Fruit fly (Drosophila melanogaster) whole organism, embryonic: Measurements from ENCODE around the gene aph-1.
A peak's percentile ranks its signal among the peaks of the same experiment; 100 is the strongest.

Experiments
- ATbp ChIP-seq: fragments of 200-800 bp; sonication (Bioruptor generic); optimal IDR thresholded peaks from 2 replicates; lab custom pipeline; 2017; ENCODE audit warnings: missing biosample characterization, mild to moderate bottlenecking, missing genetic modification characterization, missing genetic modification reagents
- Awh ChIP-seq: fragments of 200-800 bp; sonication (Bioruptor generic); IDR thresholded peaks from 2 replicates; pipeline ENCODE4, ENCODE4 v1.3.6; 2022; ENCODE audit warnings: missing biosample characterization, missing genetic modification characterization
- CG10565 ChIP-seq: fragments of 200-800 bp; sonication (Bioruptor generic); optimal IDR thresholded peaks from 3 replicates; lab custom pipeline; 2016; ENCODE audit warnings: missing biosample characterization, mild to moderate bottlenecking, missing genetic modification characterization
- CG10979 ChIP-seq: fragments of 200-800 bp; sonication (Bioruptor generic); optimal IDR thresholded peaks from 2 replicates; lab custom pipeline; 2018; ENCODE audit warnings: missing biosample characterization, mild to moderate bottlenecking, missing genetic modification characterization, moderate library complexity
- CG11093 ChIP-seq: fragments of 200-800 bp; sonication (Bioruptor generic); IDR thresholded peaks from 3 replicates; pipeline ENCODE4 v1.3.6; 2022; ENCODE audit warnings: missing biosample characterization, missing genetic modification characterization
- CG11696 ChIP-seq: fragments of 200-800 bp; sonication (Bioruptor generic); IDR thresholded peaks from 2 replicates; pipeline ENCODE4 v1.3.6; 2022; ENCODE audit warnings: missing biosample characterization, missing genetic modification characterization
- CG12659 ChIP-seq: fragments of 200-800 bp; sonication (Bioruptor generic); optimal IDR thresholded peaks from 3 replicates; lab custom pipeline; 2017; ENCODE audit warnings: mild to moderate bottlenecking, missing biosample characterization, missing genetic modification reagents, missing genetic modification characterization
- CG14860 ChIP-seq: fragments of 200-800 bp; sonication (Bioruptor generic); IDR thresholded peaks from 3 replicates; pipeline ENCODE4 v1.3.6; 2022; ENCODE audit warnings: missing biosample characterization, missing genetic modification characterization; ENCODE audit not compliant: partially characterized antibody
- CG16813 ChIP-seq: fragments of 200-800 bp; sonication (Bioruptor generic); IDR thresholded peaks from 3 replicates; pipeline ENCODE4 v1.3.6; 2022; ENCODE audit warnings: missing biosample characterization, missing genetic modification characterization; ENCODE audit not compliant: partially characterized antibody
- CG17186 ChIP-seq: fragments of 200-800 bp; sonication (Bioruptor generic); optimal IDR thresholded peaks from 3 replicates; lab custom pipeline; 2017; ENCODE audit warnings: missing biosample characterization, missing genetic modification reagents, missing genetic modification characterization
- CG17361 ChIP-seq: fragments of 200-800 bp; sonication (Bioruptor generic); IDR thresholded peaks from 3 replicates; pipeline ENCODE4 v1.3.6; 2022; ENCODE audit warnings: missing biosample characterization, missing genetic modification characterization
- CG17385 ChIP-seq: fragments of 200-800 bp; sonication (Bioruptor generic); optimal IDR thresholded peaks from 3 replicates; lab custom pipeline; 2018; ENCODE audit warnings: missing biosample characterization, mild to moderate bottlenecking, missing genetic modification characterization
- CG2116 ChIP-seq: fragments of 200-800 bp; sonication (Bioruptor generic); optimal IDR thresholded peaks from 3 replicates; lab custom pipeline; 2018; ENCODE audit warnings: missing biosample characterization, mild to moderate bottlenecking, missing genetic modification characterization
- CG2712 ChIP-seq: fragments of 200-800 bp; optimal IDR thresholded peaks from 3 replicates; lab custom pipeline; 2019; ENCODE audit warnings: missing biosample characterization, mild to moderate bottlenecking, missing genetic modification characterization, moderate library complexity
- CG30403 ChIP-seq: fragments of 200-800 bp; sonication (Bioruptor generic); optimal IDR thresholded peaks from 3 replicates; lab custom pipeline; 2016; ENCODE audit warnings: missing biosample characterization, missing genetic modification characterization
- CG3065 ChIP-seq: fragments of 200-800 bp; sonication (Bioruptor generic); optimal IDR thresholded peaks from 2 replicates; lab custom pipeline; 2016; ENCODE audit warnings: missing biosample characterization, missing genetic modification characterization
- CG3995 ChIP-seq: fragments of 200-800 bp; sonication (Bioruptor generic); optimal IDR thresholded peaks from 3 replicates; lab custom pipeline; 2016; ENCODE audit warnings: missing biosample characterization, missing genetic modification characterization
- CG4820 ChIP-seq: fragments of 200-800 bp; sonication (Bioruptor generic); optimal IDR thresholded peaks from 3 replicates; lab custom pipeline; 2016; ENCODE audit warnings: missing biosample characterization, missing genetic modification characterization
- CG7928 ChIP-seq: fragments of 200-800 bp; sonication (Bioruptor generic); optimal IDR thresholded peaks from 2 replicates; lab custom pipeline; 2017; ENCODE audit warnings: missing biosample characterization, mild to moderate bottlenecking, missing genetic modification characterization
- CG8281 ChIP-seq: fragments of 200-800 bp; sonication (Bioruptor generic); optimal IDR thresholded peaks from 2 replicates; lab custom pipeline; 2018; ENCODE audit warnings: missing biosample characterization, mild to moderate bottlenecking, missing genetic modification characterization, moderate library complexity
- CG8359 ChIP-seq: fragments of 200-800 bp; sonication (Bioruptor generic); optimal IDR thresholded peaks from 2 replicates; lab custom pipeline; 2017; ENCODE audit warnings: missing biosample characterization, mild to moderate bottlenecking, missing genetic modification characterization, borderline replicate concordance
- CG9215 ChIP-seq: fragments of 200-800 bp; sonication (Bioruptor generic); IDR thresholded peaks from 2 replicates; pipeline ENCODE4 v1.3.6; 2022; ENCODE audit warnings: missing biosample characterization, missing genetic modification characterization
- CG9609 ChIP-seq: fragments of 200-800 bp; sonication (Bioruptor generic); optimal IDR thresholded peaks from 3 replicates; lab custom pipeline; 2016; ENCODE audit warnings: missing biosample characterization, missing genetic modification characterization
- Camta ChIP-seq: fragments of 200-800 bp; sonication (Bioruptor generic); optimal IDR thresholded peaks from 2 replicates; lab custom pipeline; 2016; ENCODE audit warnings: missing biosample characterization, missing genetic modification characterization
- D ChIP-seq, 2 experiments: fragments of 200-800 bp in 1 of 2; fragments of >200 bp in 1 of 2; sonication (Bioruptor generic) in 1 of 2; optimal IDR thresholded peaks; 2 replicates in 1 of 2; 3 replicates in 1 of 2; lab custom pipeline; 2017; ENCODE audit warnings: mild to moderate bottlenecking in 1 of 2, missing biosample characterization in 1 of 2, missing genetic modification characterization in 1 of 2, missing genetic modification reagents in 1 of 2
- D19B ChIP-seq: fragments of 200-800 bp; sonication (Bioruptor generic); optimal IDR thresholded peaks from 2 replicates; lab custom pipeline; 2017; ENCODE audit warnings: missing biosample characterization, mild to moderate bottlenecking, missing genetic modification characterization
- Gsc ChIP-seq: fragments of 200-800 bp; sonication (Bioruptor generic); IDR thresholded peaks from 2 replicates; pipeline ENCODE4 v1.3.6; 2022; ENCODE audit warnings: missing biosample characterization, missing genetic modification characterization
- Hand ChIP-seq: fragments of 200-800 bp; sonication (Bioruptor generic); optimal IDR thresholded peaks from 2 replicates; lab custom pipeline; 2017; ENCODE audit warnings: mild to moderate bottlenecking, missing biosample characterization, missing genetic modification reagents, missing genetic modification characterization
- Max ChIP-seq: fragments of 200-800 bp; sonication (Bioruptor generic); optimal IDR thresholded peaks from 2 replicates; lab custom pipeline; 2016; ENCODE audit warnings: missing biosample characterization, mild to moderate bottlenecking, missing genetic modification characterization
- Mes4 ChIP-seq: fragments of 200-800 bp; sonication (Bioruptor generic); optimal IDR thresholded peaks from 2 replicates; lab custom pipeline; 2016; ENCODE audit warnings: missing biosample characterization, missing genetic modification characterization
- NK7.1 ChIP-seq: fragments of 200-800 bp; sonication (Bioruptor generic); optimal IDR thresholded peaks from 3 replicates; lab custom pipeline; 2016; ENCODE audit warnings: missing biosample characterization, missing genetic modification characterization
- Nf-YA ChIP-seq: fragments of 200-800 bp; sonication (Bioruptor generic); IDR thresholded peaks from 2 replicates; pipeline ENCODE4 v1.3.6; 2022; ENCODE audit warnings: missing biosample characterization, missing genetic modification characterization
- Nf-YB ChIP-seq: fragments of 200-800 bp; sonication (Bioruptor generic); optimal IDR thresholded peaks from 3 replicates; lab custom pipeline; 2019; ENCODE audit warnings: missing biosample characterization, mild to moderate bottlenecking, missing genetic modification characterization, moderate library complexity
- Pdp1 ChIP-seq, 2 experiments: fragments of 200-800 bp; sonication (Bioruptor generic); optimal IDR thresholded peaks; 3 replicates each; lab custom pipeline; 2016; ENCODE audit warnings: missing biosample characterization in 2 of 2, missing genetic modification characterization in 2 of 2, mild to moderate bottlenecking in 1 of 2, moderate library complexity in 1 of 2
- Tbp ChIP-seq: fragments of >200 bp; optimal IDR thresholded peaks from 2 replicates; lab custom pipeline; 2018; ENCODE audit warnings: missing biosample characterization, missing genetic modification characterization
- bcd ChIP-seq: fragments of 200-800 bp; sonication (Bioruptor generic); optimal IDR thresholded peaks from 2 replicates; lab custom pipeline; 2017; ENCODE audit warnings: missing biosample characterization, mild to moderate bottlenecking, missing genetic modification characterization
- cad ChIP-seq: fragments of >200 bp; optimal IDR thresholded peaks from 2 replicates; lab custom pipeline; 2017; ENCODE audit warnings: missing biosample characterization, missing genetic modification characterization
- chinmo ChIP-seq: fragments of 200-800 bp; sonication (Bioruptor generic); IDR thresholded peaks from 4 replicates; pipeline ENCODE4 v1.3.6; 2022; ENCODE audit warnings: missing biosample characterization, missing genetic modification characterization; ENCODE audit not compliant: partially characterized antibody
- chn ChIP-seq: fragments of 200-800 bp; sonication (Bioruptor generic); optimal IDR thresholded peaks from 2 replicates; lab custom pipeline; 2016; ENCODE audit warnings: missing biosample characterization, missing genetic modification characterization
- crp ChIP-seq, 2 experiments: fragments of 200-800 bp; sonication (Bioruptor generic); optimal IDR thresholded peaks; 2 replicates in 1 of 2; 3 replicates in 1 of 2; lab custom pipeline; 2017; ENCODE audit warnings: missing biosample characterization in 2 of 2, missing genetic modification characterization in 2 of 2, mild to moderate bottlenecking in 1 of 2, moderate library complexity in 1 of 2
- eve ChIP-seq, 2 experiments: fragments of >200 bp; optimal IDR thresholded peaks; 2 replicates each; lab custom pipeline; 2017; ENCODE audit warnings: missing biosample characterization in 2 of 2, missing genetic modification characterization in 2 of 2
- gce ChIP-seq: fragments of 200-800 bp; sonication (Bioruptor generic); IDR thresholded peaks from 3 replicates; pipeline ENCODE4 v1.3.6; 2022; ENCODE audit warnings: missing biosample characterization, missing genetic modification characterization
- inv ChIP-seq: fragments of 200-800 bp; sonication (Bioruptor generic); IDR thresholded peaks from 2 replicates; pipeline ENCODE4 v1.3.6; 2022; ENCODE audit warnings: missing biosample characterization, missing genetic modification characterization; ENCODE audit not compliant: partially characterized antibody
- lov ChIP-seq, 2 experiments: fragments of 200-800 bp in 1 of 2; fragments of >200 bp in 1 of 2; sonication (Bioruptor generic) in 1 of 2; IDR thresholded peaks in 1 of 2; optimal IDR thresholded peaks in 1 of 2; 2 replicates in 1 of 2; 3 replicates in 1 of 2; pipeline versions ENCODE4 v1.3.6 to Lab custom; 2017 to 2022; ENCODE audit warnings: missing biosample characterization in 1 of 2, missing genetic modification characterization in 1 of 2
- otp ChIP-seq: fragments of 200-800 bp; sonication (Bioruptor generic); IDR thresholded peaks from 3 replicates; pipeline ENCODE4, ENCODE4 v1.3.6; 2022; ENCODE audit warnings: missing biosample characterization, missing genetic modification characterization
- ro ChIP-seq: fragments of 200-800 bp; sonication (Bioruptor generic); IDR thresholded peaks from 2 replicates; pipeline ENCODE4 v1.3.6; 2022; ENCODE audit warnings: missing biosample characterization, missing genetic modification characterization
- stc ChIP-seq: fragments of 200-800 bp; sonication (Bioruptor generic); IDR thresholded peaks from 2 replicates; pipeline ENCODE4 v1.3.6; 2022; ENCODE audit warnings: missing biosample characterization, missing genetic modification characterization
- toy ChIP-seq: fragments of 200-800 bp; sonication (Bioruptor generic); IDR thresholded peaks from 2 replicates; pipeline ENCODE4 v1.3.6; 2022; ENCODE audit warnings: missing biosample characterization, missing genetic modification characterization
- tx ChIP-seq: fragments of 200-800 bp; sonication (Bioruptor generic); optimal IDR thresholded peaks from 2 replicates; lab custom pipeline; 2016; ENCODE audit warnings: missing biosample characterization, missing genetic modification characterization
- z ChIP-seq: fragments of 200-800 bp; sonication (Bioruptor generic); IDR thresholded peaks from 3 replicates; pipeline ENCODE4 v1.3.6; 2022; ENCODE audit warnings: missing biosample characterization, missing genetic modification characterization

Gene aph-1

dm6 chr2L:2749144-2749766 lies 16.8 kb upstream of the aph-1 start (continued):
- TF ChIP-seq Nf-YA: no peak
- no peak for TF ChIP-seq CG14860
- TF ChIP-seq CG8281 (tag; lab: Kevin White, UChicago): peak; percentile 86
- TF ChIP-seq CG10979 (tag; lab: Kevin White, UChicago): no peak
- TF ChIP-seq chinmo (GFP tag; lab: Robert Waterston, UW): no peak
- no peak for TF ChIP-seq D (optimal IDR thresholded peaks at IDR 0.05; lab: Kevin White, UChicago)
- TF ChIP-seq D (GFP tag; optimal IDR thresholded peaks at IDR 0.05; lab: Kevin White, UChicago): no peak
- no peak for TF ChIP-seq Awh (GFP tag; lab: Robert Waterston, UW)
- TF ChIP-seq tx (GFP tag; lab: Kevin White, UChicago): no peak
- no peak for TF ChIP-seq CG4820 (GFP tag; lab: Kevin White, UChicago)
- TF ChIP-seq crp (GFP tag; optimal IDR thresholded peaks at IDR 0.05; lab: Kevin White, UChicago): no peak
- TF ChIP-seq Mes4: peak; percentile 13
- TF ChIP-seq NK7.1 (GFP tag; lab: Kevin White, UChicago): no peak
- peak; percentile 83 for TF ChIP-seq ATbp (GFP tag; lab: Kevin White, UChicago)
- no peak for TF ChIP-seq CG9215 (GFP tag; lab: Robert Waterston, UW)
- peak; percentile 53 for TF ChIP-seq chn (GFP tag; lab: Kevin White, UChicago)
- TF ChIP-seq CG11093 (GFP tag; lab: Robert Waterston, UW): no peak
- TF ChIP-seq bcd (GFP tag; lab: Kevin White, UChicago): no peak
- TF ChIP-seq CG9609: no peak
- no peak for TF ChIP-seq CG7928
- no peak for TF ChIP-seq CG12659 (GFP tag; lab: Kevin White, UChicago)
- TF ChIP-seq CG11696 (GFP tag; lab: Robert Waterston, UW): no peak
- no peak for TF ChIP-seq CG30403 (GFP tag; lab: Kevin White, UChicago)
- TF ChIP-seq D19B (GFP tag; lab: Kevin White, UChicago): no peak
- TF ChIP-seq Hand (GFP tag; lab: Kevin White, UChicago): no peak
- TF ChIP-seq Max (GFP tag; lab: Kevin White, UChicago): no peak
- TF ChIP-seq gce: no peak
- no peak for TF ChIP-seq Camta (GFP tag; lab: Kevin White, UChicago)
- no peak for TF ChIP-seq CG2116 (GFP tag; lab: Kevin White, UChicago)
- no peak for TF ChIP-seq CG17186
- TF ChIP-seq Tbp: no peak
- no peak for TF ChIP-seq CG17361 (GFP tag; lab: Robert Waterston, UW)
- TF ChIP-seq CG8359 (GFP tag; lab: Kevin White, UChicago): no peak
- no peak for TF ChIP-seq Nf-YB (GFP tag; lab: Kevin White, UChicago)
- TF ChIP-seq Gsc (GFP tag; lab: Robert Waterston, UW): no peak
- TF ChIP-seq eve (GFP tag; optimal IDR thresholded peaks at IDR 0.05; lab: Kevin White, UChicago): no peak
- TF ChIP-seq CG10565 (GFP tag; lab: Kevin White, UChicago): no peak
- no peak for TF ChIP-seq CG3065 (GFP tag; lab: Kevin White, UChicago)
- TF ChIP-seq ro (GFP tag; lab: Robert Waterston, UW): no peak
- no peak for TF ChIP-seq CG2712
- TF ChIP-seq CG16813 (GFP tag; lab: Robert Waterston, UW): no peak
- no peak for TF ChIP-seq otp (GFP tag; lab: Robert Waterston, UW)
- no peak for TF ChIP-seq z (GFP tag; lab: Robert Waterston, UW)
- no peak for TF ChIP-seq cad
- TF ChIP-seq CG17385 (GFP tag; lab: Kevin White, UChicago): no peak
- no peak for TF ChIP-seq toy (GFP tag; lab: Robert Waterston, UW)
- no peak for TF ChIP-seq lov (optimal IDR thresholded peaks at IDR 0.05; lab: Kevin White, UChicago)
- no peak for TF ChIP-seq lov (GFP tag; IDR thresholded peaks at IDR 0.05; lab: Robert Waterston, UW)
- TF ChIP-seq inv: no peak
- TF ChIP-seq Pdp1 (GFP tag; optimal IDR thresholded peaks at IDR 0.05; lab: Kevin White, UChicago): no peak
- no peak for TF ChIP-seq CG3995
- TF ChIP-seq stc (GFP tag; lab: Robert Waterston, UW): no peak
